Worm (Caenorhabditis elegans) whole organism, midembryonic: Measurements from ENCODE around the gene F21D5.5.

Source experiments
- T22C8.4 ChIP-seq: fragments of 200-800 bp; sonication (Bioruptor generic); IDR thresholded peaks from 2 replicates; pipeline ENCODE4 v1.3.6; 2022; ENCODE audit warnings: missing genetic modification characterization, missing compliant biosample characterization
- cog-1 ChIP-seq: sonication (generic microtip); optimal IDR thresholded peaks from 2 replicates; lab custom pipeline; 2016; ENCODE audit warnings: missing genetic modification characterization, missing compliant biosample characterization
- flt-1 ChIP-seq: fragments of 200-800 bp; sonication (Bioruptor generic); IDR thresholded peaks from 2 replicates; pipeline ENCODE4 v1.3.6; 2022; ENCODE audit warnings: missing genetic modification characterization, missing compliant biosample characterization
- klf-2 ChIP-seq: fragments of 200-800 bp; sonication (Bioruptor generic); conservative IDR thresholded peaks from 2 replicates; pipeline ENCODE4 v1.3.6; 2022; ENCODE audit warnings: missing genetic modification reagents, missing genetic modification characterization, missing compliant biosample characterization
- med-1 ChIP-seq: sonication (generic microtip); optimal IDR thresholded peaks from 2 replicates; lab custom pipeline; 2017; ENCODE audit warnings: missing genetic modification characterization, mild to moderate bottlenecking, missing compliant biosample characterization, antibody characterized with exemption, missing genetic modification reagents; ENCODE audit not compliant: insufficient read depth
- ref-1 ChIP-seq: fragments of 200-800 bp; sonication (Bioruptor generic); conservative IDR thresholded peaks from 2 replicates; pipeline ENCODE4 v1.3.6; 2022; ENCODE audit warnings: missing genetic modification reagents, missing genetic modification characterization, missing compliant biosample characterization
- tab-1 ChIP-seq: fragments of 200-800 bp; sonication (Bioruptor generic); IDR thresholded peaks from 2 replicates; pipeline ENCODE4 v1.3.6; 2022; ENCODE audit warnings: missing genetic modification characterization, missing compliant biosample characterization
- ztf-23 ChIP-seq: fragments of 200-800 bp; sonication (Bioruptor generic); IDR thresholded peaks from 2 replicates; pipeline ENCODE4 v1.3.6; 2022; ENCODE audit warnings: missing genetic modification reagents, missing genetic modification characterization, missing compliant biosample characterization
- ztf-29 ChIP-seq: fragments of 200-800 bp; sonication (Bioruptor generic); IDR thresholded peaks from 2 replicates; pipeline ENCODE4 v1.3.6; 2022; ENCODE audit warnings: missing genetic modification reagents, missing genetic modification characterization, missing compliant biosample characterization

DNA sequence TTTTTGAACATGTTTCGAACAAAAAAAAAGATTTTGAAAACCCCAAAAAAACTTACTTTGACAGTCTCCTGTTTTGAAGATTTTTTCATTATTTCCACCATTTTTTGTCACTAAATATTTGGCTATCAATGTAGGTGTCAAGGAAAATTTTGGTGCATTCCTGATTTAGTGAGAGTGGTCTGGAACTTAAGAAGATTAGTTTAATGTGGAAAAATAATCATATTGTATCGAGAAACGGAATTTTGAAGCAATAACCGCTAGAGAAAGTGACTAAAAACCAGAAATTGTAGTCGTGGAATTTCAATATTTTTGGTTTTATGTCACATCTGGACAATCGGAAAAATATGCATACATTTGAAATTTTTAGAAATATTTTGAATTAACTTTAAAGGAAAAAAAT is 22.7 kb upstream of the F21D5.5 start, which contains the start of the genes F20C5.11 and klp-11:
- TF ChIP-seq klf-2 (GFP tag; lab: Robert Waterston, UW), result no peak
- no peak for TF ChIP-seq flt-1 (GFP tag; lab: Robert Waterston, UW)
- TF ChIP-seq ztf-23, result no peak
- TF ChIP-seq tab-1 (GFP tag; lab: Robert Waterston, UW), result no peak
- no peak for TF ChIP-seq med-1
- TF ChIP-seq ref-1 (GFP tag; lab: Robert Waterston, UW), result no peak
- no peak for TF ChIP-seq T22C8.4 (GFP tag; lab: Robert Waterston, UW)
- no peak for TF ChIP-seq cog-1 (tag; lab: Kevin White, UChicago)
- no peak for TF ChIP-seq ztf-29 (GFP tag; lab: Robert Waterston, UW)
